Fruit fly (Drosophila melanogaster): ENCODE measurements around the gene Cpsf73.

Gene Cpsf73

dm6 chr3R:18633099-18633498 lies 30.3 kb downstream of the Cpsf73 start (continued):
- no peak for TF ChIP-seq CG34406 (GFP tag; optimal IDR thresholded peaks at IDR 0.05)
- no peak for TF ChIP-seq pdm3 (GFP tag; optimal IDR thresholded peaks at IDR 0.05)
- TF ChIP-seq spab (GFP tag; optimal IDR thresholded peaks at IDR 0.05) = no peak
- peak; percentile 18 for TF ChIP-seq OdsH (GFP tag; optimal IDR thresholded peaks at IDR 0.05)
- TF ChIP-seq acj6 (GFP tag; optimal IDR thresholded peaks at IDR 0.05) = no peak
- no peak for TF ChIP-seq salr (GFP tag; optimal IDR thresholded peaks at IDR 0.05)
- 0 out of 2 replicates have a peak, but pooled peaks have one; percentile 57 for TF ChIP-seq CG15336 (GFP tag; IDR thresholded peaks at IDR 0.05)
- TF ChIP-seq net (GFP tag; optimal IDR thresholded peaks at IDR 0.05) = peak; percentile 24
- TF ChIP-seq CG6276 (GFP tag; optimal IDR thresholded peaks at IDR 0.05) = peak; percentile 61
- TF ChIP-seq cyc (GFP tag; optimal IDR thresholded peaks at IDR 0.05) = no peak
- TF ChIP-seq Sox15 (GFP tag; optimal IDR thresholded peaks at IDR 0.05) = no peak
- TF ChIP-seq CG32006 (GFP tag; optimal IDR thresholded peaks at IDR 0.05) = peak; percentile 33
- TF ChIP-seq Sox14 (GFP tag; optimal IDR thresholded peaks at IDR 0.05) = no peak
- no peak for TF ChIP-seq vri (GFP tag; optimal IDR thresholded peaks at IDR 0.05)
- no peak for TF ChIP-seq CG10631 (GFP tag; optimal IDR thresholded peaks at IDR 0.05)
- no peak for TF ChIP-seq CG3919 (GFP tag; optimal IDR thresholded peaks at IDR 0.05)
- TF ChIP-seq CG7368 (GFP tag; optimal IDR thresholded peaks at IDR 0.05) = no peak
- TF ChIP-seq eg (GFP tag; IDR thresholded peaks at IDR 0.05) = 0 out of 3 replicates have a peak, but pooled peaks have one; percentile 47
- TF ChIP-seq CG8119 (GFP tag; IDR thresholded peaks at IDR 0.05) = peak; percentile 60; the same call in 2 of the 3 replicates
- peak; percentile 60 for TF ChIP-seq Eip78C (GFP tag)
- no peak for TF ChIP-seq achi (GFP tag; optimal IDR thresholded peaks at IDR 0.05)
- TF ChIP-seq Smox (GFP tag; optimal IDR thresholded peaks at IDR 0.05) = no peak
- no peak for TF ChIP-seq fd59A (GFP tag; optimal IDR thresholded peaks at IDR 0.05)
- TF ChIP-seq CG31627 (GFP tag; optimal IDR thresholded peaks at IDR 0.05) = no peak
- no peak for TF ChIP-seq fd85E (GFP tag; optimal IDR thresholded peaks at IDR 0.05)
- TF ChIP-seq CG8632 (GFP tag; optimal IDR thresholded peaks at IDR 0.05) = no peak
- TF ChIP-seq Ets96B (tag; optimal IDR thresholded peaks at IDR 0.05) = no peak
- peak; percentile 18 for TF ChIP-seq CG4318 (GFP tag; optimal IDR thresholded peaks at IDR 0.05)
- no peak for TF ChIP-seq CG6163 (GFP tag; IDR thresholded peaks at IDR 0.05)
- TF ChIP-seq CG3032 (tag; optimal IDR thresholded peaks at IDR 0.05) = no peak
- TF ChIP-seq Lpt (GFP tag; optimal IDR thresholded peaks at IDR 0.05) = no peak
- no peak for TF ChIP-seq CG10669 (GFP tag; optimal IDR thresholded peaks at IDR 0.05)

- TF ChIP-seq CG11762 (GFP tag; optimal IDR thresholded peaks at IDR 0.05; ENCODE audit: insufficient read depth) (no peak), Eip78C (GFP tag) (peak; percentile 56), CG15336 (GFP tag; IDR thresholded peaks at IDR 0.05) (no peak), Hr4 (GFP tag; optimal IDR thresholded peaks at IDR 0.05) (no peak), Sox102F (GFP tag; optimal IDR thresholded peaks at IDR 0.05) (no peak), Eip93F (GFP tag; optimal IDR thresholded peaks at IDR 0.05) (no peak), fd85E (GFP tag; optimal IDR thresholded peaks at IDR 0.05) (no peak), svp (GFP tag) (peak; percentile 83), lz (GFP tag; optimal IDR thresholded peaks at IDR 0.05) (no peak), dac (GFP tag; optimal IDR thresholded peaks at IDR 0.05) (no peak), CG6808 (GFP tag; optimal IDR thresholded peaks at IDR 0.05) (no peak), Hr39 (GFP tag; optimal IDR thresholded peaks at IDR 0.05) (no peak), Gug (GFP tag; IDR thresholded peaks at IDR 0.05) (no peak), Blimp-1 (GFP tag; optimal IDR thresholded peaks at IDR 0.05) (no peak), salr (GFP tag; optimal IDR thresholded peaks at IDR 0.05) (no peak), vri (GFP tag; optimal IDR thresholded peaks at IDR 0.05) (no peak), Eip75B (GFP tag; optimal IDR thresholded peaks at IDR 0.05) (peak; percentile 4), CG1621 (tag; optimal IDR thresholded peaks at IDR 0.05) (peak; percentile 10), CG11902 (GFP tag; optimal IDR thresholded peaks at IDR 0.05) (no peak), Ets21C (GFP tag; optimal IDR thresholded peaks at IDR 0.05) (no peak), CG3032 (tag; optimal IDR thresholded peaks at IDR 0.05) (no peak), esn (GFP tag; optimal IDR thresholded peaks at IDR 0.05) (no peak), Sox15 (GFP tag; optimal IDR thresholded peaks at IDR 0.05) (no peak), CG6276 (GFP tag; optimal IDR thresholded peaks at IDR 0.05) (peak; percentile 2), CG32006 (GFP tag; optimal IDR thresholded peaks at IDR 0.05) (no peak), CG6163 (GFP tag; IDR thresholded peaks at IDR 0.05) (0 out of 3 replicates have a peak, but pooled peaks have one; percentile 10), dsx (GFP tag; optimal IDR thresholded peaks at IDR 0.05; ENCODE audit: poor library complexity, severe bottlenecking) (peak; percentile 13), Hr38 (GFP tag; optimal IDR thresholded peaks at IDR 0.05) (no peak), CG8119 (GFP tag; IDR thresholded peaks at IDR 0.05) (no peak)
These were observed 35.0 kb downstream of the Cpsf73 start for dm6 chr3R:18628311-18628811.

All from whole organism, prepupa.